Fruit fly (Drosophila melanogaster) whole organism, embryonic: ENCODE data around the gene Brms1.

Experiments used
- Blimp-1 ChIP-seq: fragments of 200-800 bp; sonication (Bioruptor generic); optimal IDR thresholded peaks from 3 replicates; lab custom pipeline; 2018; ENCODE audit warnings: missing biosample characterization, missing genetic modification characterization, mild to moderate bottlenecking, moderate library complexity, missing genetic modification reagents
- CG10267 ChIP-seq: fragments of 200-800 bp; sonication (Bioruptor generic); optimal IDR thresholded peaks from 2 replicates; lab custom pipeline; 2018; ENCODE audit warnings: missing biosample characterization, mild to moderate bottlenecking, missing genetic modification characterization, moderate library complexity
- CG10654 ChIP-seq: fragments of 200-800 bp; sonication (Bioruptor generic); optimal IDR thresholded peaks from 2 replicates; lab custom pipeline; 2016; ENCODE audit warnings: missing biosample characterization, missing genetic modification characterization
- CG12155 ChIP-seq: fragments of 200-800 bp; sonication (Bioruptor generic); optimal IDR thresholded peaks from 3 replicates; lab custom pipeline; 2016; ENCODE audit warnings: missing biosample characterization, missing genetic modification characterization
- CG12391 ChIP-seq: fragments of 200-800 bp; sonication (Bioruptor generic); optimal IDR thresholded peaks from 3 replicates; lab custom pipeline; 2018; ENCODE audit warnings: missing biosample characterization, mild to moderate bottlenecking, missing genetic modification characterization, moderate library complexity
- CG12744 ChIP-seq: fragments of 200-800 bp; sonication (Bioruptor generic); optimal IDR thresholded peaks from 2 replicates; lab custom pipeline; 2016; ENCODE audit warnings: missing biosample characterization, missing genetic modification characterization
- CG13296 ChIP-seq: fragments of 200-800 bp; sonication (Bioruptor generic); optimal IDR thresholded peaks from 3 replicates; lab custom pipeline; 2018; ENCODE audit warnings: missing biosample characterization, mild to moderate bottlenecking, missing genetic modification characterization
- CG13424 ChIP-seq: fragments of 200-800 bp; sonication (Bioruptor generic); optimal IDR thresholded peaks from 2 replicates; lab custom pipeline; 2019; ENCODE audit warnings: missing biosample characterization, mild to moderate bottlenecking, missing genetic modification characterization, moderate library complexity
- CG14014 ChIP-seq: fragments of 200-800 bp; sonication (Bioruptor generic); IDR thresholded peaks from 2 replicates; pipeline ENCODE4 v1.3.6; 2022; ENCODE audit warnings: missing biosample characterization, missing genetic modification characterization
- CG15479 ChIP-seq: fragments of 200-800 bp; sonication (Bioruptor generic); optimal IDR thresholded peaks from 3 replicates; lab custom pipeline; 2019; ENCODE audit warnings: missing biosample characterization, mild to moderate bottlenecking, missing genetic modification characterization, moderate library complexity
- CG1647 ChIP-seq: fragments of 200-800 bp; sonication (Bioruptor generic); optimal IDR thresholded peaks from 3 replicates; lab custom pipeline; 2016; ENCODE audit warnings: missing biosample characterization, missing genetic modification characterization
- CG16815 ChIP-seq: fragments of 200-800 bp; sonication (Bioruptor generic); optimal IDR thresholded peaks from 3 replicates; lab custom pipeline; 2017; ENCODE audit warnings: missing biosample characterization, mild to moderate bottlenecking, missing genetic modification characterization
- CG2116 ChIP-seq: fragments of 200-800 bp; sonication (Bioruptor generic); optimal IDR thresholded peaks from 3 replicates; lab custom pipeline; 2018; ENCODE audit warnings: missing biosample characterization, mild to moderate bottlenecking, missing genetic modification characterization
- CG2129 ChIP-seq: fragments of 200-800 bp; sonication (Bioruptor generic); IDR thresholded peaks from 2 replicates; pipeline ENCODE4 v1.3.6; 2022; ENCODE audit warnings: missing biosample characterization, missing genetic modification characterization; ENCODE audit not compliant: partially characterized antibody
- CG2202 ChIP-seq: fragments of 200-800 bp; sonication (Bioruptor generic); optimal IDR thresholded peaks from 2 replicates; lab custom pipeline; 2018; ENCODE audit warnings: missing biosample characterization, mild to moderate bottlenecking, missing genetic modification characterization
- CG30020 ChIP-seq: fragments of 200-800 bp; optimal IDR thresholded peaks from 2 replicates; lab custom pipeline; 2019; ENCODE audit warnings: missing biosample characterization, mild to moderate bottlenecking, missing genetic modification characterization, moderate library complexity
- CG31388 ChIP-seq: fragments of 200-800 bp; sonication (Bioruptor generic); optimal IDR thresholded peaks from 2 replicates; lab custom pipeline; 2016; ENCODE audit warnings: missing biosample characterization, missing genetic modification characterization
- CG3995 ChIP-seq: fragments of 200-800 bp; sonication (Bioruptor generic); optimal IDR thresholded peaks from 3 replicates; lab custom pipeline; 2016; ENCODE audit warnings: missing biosample characterization, missing genetic modification characterization
- CG4854 ChIP-seq: fragments of 200-800 bp; sonication (Bioruptor generic); optimal IDR thresholded peaks from 2 replicates; lab custom pipeline; 2016; ENCODE audit warnings: missing biosample characterization, missing genetic modification characterization, inconsistent platforms
- CG5180 ChIP-seq: fragments of 200-800 bp; sonication (Bioruptor generic); optimal IDR thresholded peaks from 3 replicates; lab custom pipeline; 2017; ENCODE audit warnings: missing biosample characterization, missing genetic modification characterization, mild to moderate bottlenecking, moderate library complexity, missing genetic modification reagents
- CG9215 ChIP-seq: fragments of 200-800 bp; sonication (Bioruptor generic); IDR thresholded peaks from 2 replicates; pipeline ENCODE4 v1.3.6; 2022; ENCODE audit warnings: missing biosample characterization, missing genetic modification characterization
- CG9437 ChIP-seq: fragments of 200-800 bp; sonication (Bioruptor generic); optimal IDR thresholded peaks from 2 replicates; lab custom pipeline; 2018; ENCODE audit warnings: missing biosample characterization, mild to moderate bottlenecking, missing genetic modification characterization
- Doc2 ChIP-seq: fragments of 200-800 bp; sonication (Bioruptor generic); IDR thresholded peaks from 2 replicates; pipeline ENCODE4 v1.3.6; 2022; ENCODE audit warnings: missing biosample characterization, missing genetic modification characterization
- Hand ChIP-seq: fragments of 200-800 bp; sonication (Bioruptor generic); optimal IDR thresholded peaks from 2 replicates; lab custom pipeline; 2017; ENCODE audit warnings: mild to moderate bottlenecking, missing biosample characterization, missing genetic modification reagents, missing genetic modification characterization
- Meics ChIP-seq: fragments of 200-800 bp; sonication (Bioruptor generic); optimal IDR thresholded peaks from 2 replicates; lab custom pipeline; 2017; ENCODE audit warnings: missing biosample characterization, mild to moderate bottlenecking, missing genetic modification characterization
- Mrtf ChIP-seq: fragments of 200-800 bp; sonication (Bioruptor generic); IDR thresholded peaks from 3 replicates; pipeline ENCODE4 v1.3.6; 2022; ENCODE audit warnings: missing biosample characterization, missing genetic modification characterization
- Ptx1 ChIP-seq: fragments of 200-800 bp; sonication (Bioruptor generic); IDR thresholded peaks from 2 replicates; pipeline ENCODE4 v1.3.6; 2022; ENCODE audit warnings: missing biosample characterization, missing genetic modification characterization
- Ravus ChIP-seq: fragments of 200-800 bp; sonication (Bioruptor generic); IDR thresholded peaks from 2 replicates; pipeline ENCODE4 v1.3.6; 2022; ENCODE audit warnings: missing biosample characterization, missing genetic modification characterization
- Rfx ChIP-seq: fragments of 200-800 bp; sonication (Bioruptor generic); IDR thresholded peaks from 2 replicates; pipeline ENCODE4 v1.3.6; 2022; ENCODE audit warnings: missing biosample characterization, missing genetic modification characterization
- al ChIP-seq: fragments of 200-800 bp; sonication (Bioruptor generic); IDR thresholded peaks from 2 replicates; pipeline ENCODE4 v1.3.6; 2022; ENCODE audit warnings: missing biosample characterization, missing genetic modification characterization
- chm ChIP-seq: fragments of 200-800 bp; sonication (Bioruptor generic); IDR thresholded peaks from 2 replicates; pipeline ENCODE4 v1.3.6; 2022; ENCODE audit warnings: missing biosample characterization, missing genetic modification characterization
- ftz-f1 ChIP-seq: fragments of 200-800 bp; sonication (Bioruptor generic); optimal IDR thresholded peaks from 2 replicates; lab custom pipeline; 2016; ENCODE audit warnings: missing biosample characterization, missing genetic modification characterization
- klu ChIP-seq: fragments of 200-800 bp; sonication (Bioruptor generic); IDR thresholded peaks from 2 replicates; pipeline ENCODE4 v1.3.6; 2022; ENCODE audit warnings: missing biosample characterization, missing genetic modification characterization
- lab ChIP-seq: fragments of 200-800 bp; sonication (Bioruptor generic); optimal IDR thresholded peaks from 3 replicates; lab custom pipeline; 2017; ENCODE audit warnings: missing biosample characterization, missing genetic modification characterization, mild to moderate bottlenecking, moderate library complexity, missing genetic modification reagents
- lilli ChIP-seq: fragments of 200-800 bp; sonication (Bioruptor generic); optimal IDR thresholded peaks from 3 replicates; lab custom pipeline; 2016; ENCODE audit warnings: missing biosample characterization, missing genetic modification characterization
- ro ChIP-seq: fragments of 200-800 bp; sonication (Bioruptor generic); IDR thresholded peaks from 2 replicates; pipeline ENCODE4 v1.3.6; 2022; ENCODE audit warnings: missing biosample characterization, missing genetic modification characterization
- sc ChIP-seq, 3 experiments: fragments of >200 bp in 2 of 3; fragments of 200-800 bp in 1 of 3; sonication (Bioruptor generic) in 1 of 3; optimal IDR thresholded peaks; 2 replicates in 2 of 3; 3 replicates in 1 of 3; lab custom pipeline; 2017; ENCODE audit warnings: mild to moderate bottlenecking in 1 of 3, missing biosample characterization in 1 of 3, missing genetic modification characterization in 1 of 3, missing genetic modification reagents in 1 of 3
- scrt ChIP-seq: fragments of 200-800 bp; sonication (Bioruptor generic); optimal IDR thresholded peaks from 2 replicates; lab custom pipeline; 2018; ENCODE audit warnings: missing biosample characterization, mild to moderate bottlenecking, missing genetic modification characterization, moderate library complexity
- sd ChIP-seq: fragments of 200-800 bp; sonication (Bioruptor generic); optimal IDR thresholded peaks from 3 replicates; lab custom pipeline; 2018; ENCODE audit warnings: missing biosample characterization, mild to moderate bottlenecking, missing genetic modification characterization, moderate library complexity
- sens ChIP-seq: fragments of 200-800 bp; sonication (Bioruptor generic); peaks from one replicate; lab custom pipeline; 2016; ENCODE audit warnings: missing biosample characterization, missing genetic modification characterization
- slp2 ChIP-seq: fragments of 200-800 bp; sonication (Bioruptor generic); optimal IDR thresholded peaks from 2 replicates; lab custom pipeline; 2016; ENCODE audit warnings: missing biosample characterization, missing genetic modification characterization
- stwl ChIP-seq: fragments of 200-800 bp; sonication (Bioruptor generic); optimal IDR thresholded peaks from 3 replicates; lab custom pipeline; 2018; ENCODE audit warnings: missing biosample characterization, mild to moderate bottlenecking, missing genetic modification characterization, moderate library complexity
- sug ChIP-seq: fragments of 200-800 bp; optimal IDR thresholded peaks from 2 replicates; lab custom pipeline; 2019; ENCODE audit warnings: missing biosample characterization, mild to moderate bottlenecking, missing genetic modification characterization, moderate library complexity
- trem ChIP-seq: fragments of 200-800 bp; optimal IDR thresholded peaks from 3 replicates; lab custom pipeline; 2019; ENCODE audit warnings: missing biosample characterization, mild to moderate bottlenecking, missing genetic modification characterization, moderate library complexity
- tup ChIP-seq: fragments of 200-800 bp; sonication (Bioruptor generic); optimal IDR thresholded peaks from 2 replicates; lab custom pipeline; 2016; ENCODE audit warnings: missing biosample characterization, mild to moderate bottlenecking, missing genetic modification characterization, moderate library complexity

Gene Brms1

dm6 chrX:12891322-12892159 is 17.9 kb downstream of the Brms1 start (continued):
- TF ChIP-seq Meics (GFP tag; lab: Kevin White, UChicago) (peak; percentile 10), CG12155 (GFP tag; lab: Kevin White, UChicago) (no peak), lab (GFP tag; lab: Kevin White, UChicago) (no peak), Mrtf (no peak), CG30020 (tag; lab: Kevin White, UChicago) (no peak), CG2202 (tag; lab: Kevin White, UChicago) (no peak), CG16815 (GFP tag; lab: Kevin White, UChicago) (no peak), sd (tag; lab: Kevin White, UChicago) (no peak), klu (GFP tag; lab: Robert Waterston, UW) (no peak), CG15479 (GFP tag; lab: Kevin White, UChicago) (no peak), CG9437 (GFP tag; lab: Kevin White, UChicago) (no peak), Doc2 (GFP tag; lab: Robert Waterston, UW) (no peak), CG5180 (no peak), scrt (GFP tag; lab: Kevin White, UChicago) (no peak), CG2129 (no peak), ro (GFP tag; lab: Robert Waterston, UW) (no peak), CG13424 (tag; lab: Kevin White, UChicago) (peak; percentile 8), CG14014 (GFP tag; lab: Robert Waterston, UW) (no peak), Blimp-1 (GFP tag; lab: Kevin White, UChicago) (peak; percentile 11), Rfx (GFP tag; lab: Robert Waterston, UW) (no peak; the same call in 1 of the 2 replicates), CG31388 (GFP tag; lab: Kevin White, UChicago) (no peak), ftz-f1 (GFP tag; lab: Kevin White, UChicago) (no peak), stwl (no peak), sug (no peak), Hand (GFP tag; lab: Kevin White, UChicago) (no peak), tup (no peak), slp2 (GFP tag; lab: Kevin White, UChicago) (no peak), al (no peak), CG10267 (no peak), CG12744 (no peak), CG1647 (no peak), trem (tag; lab: Kevin White, UChicago) (no peak), sens (GFP tag; lab: Kevin White, UChicago) (no peak), lilli (GFP tag; lab: Kevin White, UChicago) (no peak), CG4854 (GFP tag; lab: Kevin White, UChicago) (no peak), CG9215 (GFP tag; lab: Robert Waterston, UW) (no peak), CG13296 (GFP tag; lab: Kevin White, UChicago) (no peak), CG10654 (GFP tag; lab: Kevin White, UChicago) (no peak), CG3995 (GFP tag; lab: Kevin White, UChicago) (no peak), CG12391 (tag; lab: Kevin White, UChicago) (no peak), sc (optimal IDR thresholded peaks at IDR 0.05; lab: Kevin White, UChicago) (no peak), sc (GFP tag; optimal IDR thresholded peaks at IDR 0.05; lab: Kevin White, UChicago) (no peak), Ravus (GFP tag; lab: Robert Waterston, UW) (no peak), Ptx1 (0 out of 2 replicates have a peak, but pooled peaks have one; percentile 24), CG2116 (GFP tag; lab: Kevin White, UChicago) (no peak), chm (GFP tag; lab: Robert Waterston, UW) (no peak)
